Fruit fly (Drosophila melanogaster): ENCODE measurements around the gene ND-15.

DNA sequence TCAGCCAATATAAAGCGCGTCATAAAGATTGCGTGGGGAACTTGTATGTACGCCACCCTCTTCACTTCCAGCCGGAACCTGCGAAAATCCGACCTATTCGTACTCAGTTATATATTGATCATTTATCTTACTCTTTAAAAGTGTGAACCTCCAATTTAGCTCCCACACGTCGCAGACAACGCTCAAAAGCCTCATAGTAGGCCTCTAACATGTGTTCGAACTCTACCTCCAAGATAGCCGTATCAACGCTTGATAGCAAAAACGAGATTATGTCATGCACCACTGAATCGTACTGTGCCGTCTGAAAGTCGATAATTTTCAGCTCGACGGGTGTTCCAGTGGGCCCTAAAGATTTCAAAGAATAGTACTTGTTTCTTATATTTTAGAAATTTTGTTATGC is 25.1 kb downstream of the ND-15 start:
- TF ChIP-seq CG8765 (GFP tag; IDR thresholded peaks at IDR 0.05) (no peak), CG13123 (GFP tag; optimal IDR thresholded peaks at IDR 0.05) (no peak), dan (GFP tag; IDR thresholded peaks at IDR 0.05) (no peak), BEAF-32 (GFP tag; optimal IDR thresholded peaks at IDR 0.05) (no peak), ab (GFP tag; optimal IDR thresholded peaks at IDR 0.05) (no peak), CrebB (tag; optimal IDR thresholded peaks at IDR 0.05) (no peak), CG15011 (GFP tag; optimal IDR thresholded peaks at IDR 0.05) (no peak), CG18476 (GFP tag; optimal IDR thresholded peaks at IDR 0.05) (no peak), CG33557 (GFP tag; optimal IDR thresholded peaks at IDR 0.05) (no peak), Optix (GFP tag; IDR thresholded peaks at IDR 0.05) (no peak)
